Worm (Caenorhabditis elegans): Measurements from ENCODE around the gene ham-2.

ce11 chrX:4534112-4534511 is 20.4 kb upstream of the ham-2 start:
- TF ChIP-seq pha-4 (tag; optimal IDR thresholded peaks at IDR 0.05): no peak
- no peak for TF ChIP-seq ceh-9 (tag; optimal IDR thresholded peaks at IDR 0.05)
- no peak for TF ChIP-seq tbx-2 (tag; optimal IDR thresholded peaks at IDR 0.05)
- no peak for TF ChIP-seq sdc-2 (tag; optimal IDR thresholded peaks at IDR 0.05)
- no peak for TF ChIP-seq ceh-19 (GFP tag; optimal IDR thresholded peaks at IDR 0.05)
- TF ChIP-seq ceh-6 (GFP tag; optimal IDR thresholded peaks at IDR 0.05): no peak
- no peak for TF ChIP-seq unc-86 (tag; optimal IDR thresholded peaks at IDR 0.05)
- TF ChIP-seq dve-1 (tag; optimal IDR thresholded peaks at IDR 0.05): no peak
